Worm (Caenorhabditis elegans): ENCODE results near the gene ZC477.3.

Gene ZC477.3

DNA sequence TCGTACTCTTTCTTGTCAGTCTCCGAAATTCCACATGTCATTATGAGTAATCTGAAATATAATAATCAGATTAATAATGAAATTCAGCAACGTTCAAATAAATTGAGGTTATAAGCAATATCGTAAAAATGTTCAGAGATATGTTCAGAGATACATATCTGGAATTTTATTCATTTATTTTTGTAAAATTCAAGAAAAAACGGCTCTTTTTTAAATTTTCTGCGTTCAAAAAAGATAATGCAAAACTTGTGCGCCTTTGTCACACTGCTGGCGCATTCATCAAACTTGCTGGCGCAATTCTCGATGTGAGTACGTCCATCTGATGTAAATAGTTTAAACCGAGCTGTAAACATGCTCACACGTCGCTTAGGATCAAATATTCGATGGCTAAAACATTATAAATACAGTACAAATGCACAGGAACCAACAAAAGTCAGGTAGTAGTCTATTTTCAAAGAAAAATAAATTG lies at the start of gene ZC477.3, which contains the start of gene rde-8 (continued):
- TF ChIP-seq efl-1 (optimal IDR thresholded peaks at IDR 0.05) (peak; percentile 76 to 83), efl-1 (GFP tag; optimal IDR thresholded peaks at IDR 0.05 in 1 of 2) (peak; percentile 76 to 97), dpl-1 (GFP tag; optimal IDR thresholded peaks at IDR 0.05) (peak; percentile 63 to 83 (median 80)), nhr-85 (tag) (peak; percentile 68), unc-62 (GFP tag; optimal IDR thresholded peaks at IDR 0.05) (no peak), mep-1 (tag; optimal IDR thresholded peaks at IDR 0.05) (peak; percentile 94), unc-130 (tag; optimal IDR thresholded peaks at IDR 0.05) (peak; percentile 67), dsc-1 (tag; optimal IDR thresholded peaks at IDR 0.05) (peak; percentile 83), fkh-8 (tag; optimal IDR thresholded peaks at IDR 0.05) (peak; percentile 48), mab-9 (GFP tag; IDR thresholded peaks at IDR 0.05) (peak; percentile 23; the same call in 1 of the 2 replicates), nhr-11 (tag; optimal IDR thresholded peaks at IDR 0.05) (peak; percentile 37), tlp-1 (tag; optimal IDR thresholded peaks at IDR 0.05) (no peak), hlh-4 (tag; optimal IDR thresholded peaks at IDR 0.05) (no peak), lin-13 (GFP tag; optimal IDR thresholded peaks at IDR 0.05) (peak; percentile 34), F16B12.6 (tag; optimal IDR thresholded peaks at IDR 0.05) (peak; percentile 48), snu-23 (GFP tag; optimal IDR thresholded peaks at IDR 0.05) (peak; percentile 90), sup-37 (GFP tag; optimal IDR thresholded peaks at IDR 0.05) (peak; percentile 53), pax-3 (tag; optimal IDR thresholded peaks at IDR 0.05) (no peak), lir-3 (tag; optimal IDR thresholded peaks at IDR 0.05; ENCODE audit: poor library complexity) (peak; percentile 9), unc-98 (GFP tag; IDR thresholded peaks at IDR 0.05) (no peak), nhr-76 (tag; optimal IDR thresholded peaks at IDR 0.05) (no peak), xbp-1 (tag; optimal IDR thresholded peaks at IDR 0.05) (peak; percentile 82), zag-1 (tag; optimal IDR thresholded peaks at IDR 0.05) (no peak), ztf-4 (tag; optimal IDR thresholded peaks at IDR 0.05) (no peak), ets-5 (GFP tag; IDR thresholded peaks at IDR 0.05) (no peak), sox-4 (tag; optimal IDR thresholded peaks at IDR 0.05) (peak; percentile 49), nhr-20 (tag; optimal IDR thresholded peaks at IDR 0.05) (peak; percentile 81), aha-1 (tag; optimal IDR thresholded peaks at IDR 0.05) (no peak), swsn-7 (tag; optimal IDR thresholded peaks at IDR 0.05) (peak; percentile 85), vab-15 (tag; optimal IDR thresholded peaks at IDR 0.05) (no peak), zip-4 (GFP tag; optimal IDR thresholded peaks at IDR 0.05) (peak; percentile 45), egl-13 (tag; optimal IDR thresholded peaks at IDR 0.05) (peak; percentile 57), ztf-11 (tag; optimal IDR thresholded peaks at IDR 0.05) (peak in 1 of 2 experiments; percentile 19)

DNA sequence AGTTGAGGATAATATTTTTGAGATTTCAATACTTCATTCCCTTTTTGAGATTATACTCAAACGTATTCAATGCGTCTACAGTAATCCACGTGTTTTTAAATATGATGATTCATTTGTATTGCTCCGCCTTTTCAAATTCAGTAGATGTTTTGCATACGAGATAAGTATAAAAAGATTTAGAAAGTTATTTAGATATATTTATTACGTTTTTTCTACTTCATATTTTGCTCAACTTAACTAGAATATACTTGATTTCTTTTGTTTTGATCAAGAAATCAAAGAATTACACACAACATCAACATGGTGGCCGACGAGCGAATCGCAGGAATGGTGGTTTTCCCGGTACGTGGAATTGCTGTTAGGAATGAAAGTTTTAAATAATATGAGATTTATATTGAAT lies 45.6 kb upstream of the ZC477.3 start, which contains the start of gene srx-50:
Gene srx-50, plus strand, starts transcription at position 301 of the 400 bp plus-strand sequence.
- TF ChIP-seq aly-2 (tag; optimal IDR thresholded peaks at IDR 0.05), result no peak
- no peak for TF ChIP-seq elt-2 (tag; optimal IDR thresholded peaks at IDR 0.05)
- no peak for TF ChIP-seq mef-2 (tag; optimal IDR thresholded peaks at IDR 0.05)
- TF ChIP-seq fkh-4 (tag; optimal IDR thresholded peaks at IDR 0.05; ENCODE audit: borderline replicate concordance), result no peak
- TF ChIP-seq elt-3 (tag; optimal IDR thresholded peaks at IDR 0.05), result no peak
- TF ChIP-seq zip-4 (GFP tag; optimal IDR thresholded peaks at IDR 0.05), result no peak
- TF ChIP-seq lin-35 (GFP tag; optimal IDR thresholded peaks at IDR 0.05), result no peak
- TF ChIP-seq egl-13 (tag; optimal IDR thresholded peaks at IDR 0.05), result no peak
- no peak for TF ChIP-seq aha-1 (tag; optimal IDR thresholded peaks at IDR 0.05)
- TF ChIP-seq mab-9 (GFP tag; IDR thresholded peaks at IDR 0.05), result no peak
- no peak for TF ChIP-seq grh-1 (GFP tag; IDR thresholded peaks at IDR 0.05)

DNA sequence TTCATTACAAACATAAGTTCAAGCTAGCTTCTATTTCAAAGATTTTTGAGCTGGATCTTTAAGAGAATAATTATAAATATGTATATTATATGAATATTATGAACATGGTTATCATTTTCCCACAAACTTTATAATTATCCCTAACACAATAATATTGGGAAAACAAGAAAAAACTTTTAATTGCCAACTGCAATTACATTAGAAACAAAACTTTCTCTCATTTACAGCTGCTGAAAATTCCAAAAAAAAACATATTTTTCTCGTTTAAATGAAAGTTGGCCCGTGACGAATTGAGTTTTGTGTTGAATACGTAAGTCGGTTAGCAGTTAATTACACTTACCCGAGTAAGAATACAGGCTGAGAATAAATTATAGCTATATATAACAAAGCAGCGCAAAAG lies 40.6 kb upstream of the ZC477.3 start:
- no peak for TF ChIP-seq unc-30 (tag; optimal IDR thresholded peaks at IDR 0.05)
- no peak for TF ChIP-seq nhr-77 (tag; optimal IDR thresholded peaks at IDR 0.05)
- no peak for TF ChIP-seq dsc-1 (tag; optimal IDR thresholded peaks at IDR 0.05)
- TF ChIP-seq egl-13 (tag; optimal IDR thresholded peaks at IDR 0.05), result no peak
- no peak for TF ChIP-seq sox-4 (tag; optimal IDR thresholded peaks at IDR 0.05)
- no peak for TF ChIP-seq isw-1 (GFP tag; IDR thresholded peaks at IDR 0.05)
- no peak for TF ChIP-seq rnt-1 (tag; optimal IDR thresholded peaks at IDR 0.05)
- no peak for TF ChIP-seq xbp-1 (tag; optimal IDR thresholded peaks at IDR 0.05)
- no peak for TF ChIP-seq hpl-2 (GFP tag; optimal IDR thresholded peaks at IDR 0.05)
- TF ChIP-seq tbx-2 (tag; optimal IDR thresholded peaks at IDR 0.05), result no peak
- no peak for TF ChIP-seq blmp-1 (tag; optimal IDR thresholded peaks at IDR 0.05)
- no peak for TF ChIP-seq C34B4.2 (tag; optimal IDR thresholded peaks at IDR 0.05)
- TF ChIP-seq ama-1 (optimal IDR thresholded peaks at IDR 0.05), result no peak
- TF ChIP-seq alr-1 (tag; optimal IDR thresholded peaks at IDR 0.05; ENCODE audit: borderline replicate concordance), result no peak
- no peak for TF ChIP-seq unc-86 (tag; optimal IDR thresholded peaks at IDR 0.05)
- no peak for TF ChIP-seq snpc-4 (tag; optimal IDR thresholded peaks at IDR 0.05)
- no peak for TF ChIP-seq nhr-85 (tag)
- TF ChIP-seq mdl-1 (tag; optimal IDR thresholded peaks at IDR 0.05), result no peak
